Worm (Caenorhabditis elegans): Measurements from ENCODE around the gene F41E6.5.

The F41E6.5 gene

DNA sequence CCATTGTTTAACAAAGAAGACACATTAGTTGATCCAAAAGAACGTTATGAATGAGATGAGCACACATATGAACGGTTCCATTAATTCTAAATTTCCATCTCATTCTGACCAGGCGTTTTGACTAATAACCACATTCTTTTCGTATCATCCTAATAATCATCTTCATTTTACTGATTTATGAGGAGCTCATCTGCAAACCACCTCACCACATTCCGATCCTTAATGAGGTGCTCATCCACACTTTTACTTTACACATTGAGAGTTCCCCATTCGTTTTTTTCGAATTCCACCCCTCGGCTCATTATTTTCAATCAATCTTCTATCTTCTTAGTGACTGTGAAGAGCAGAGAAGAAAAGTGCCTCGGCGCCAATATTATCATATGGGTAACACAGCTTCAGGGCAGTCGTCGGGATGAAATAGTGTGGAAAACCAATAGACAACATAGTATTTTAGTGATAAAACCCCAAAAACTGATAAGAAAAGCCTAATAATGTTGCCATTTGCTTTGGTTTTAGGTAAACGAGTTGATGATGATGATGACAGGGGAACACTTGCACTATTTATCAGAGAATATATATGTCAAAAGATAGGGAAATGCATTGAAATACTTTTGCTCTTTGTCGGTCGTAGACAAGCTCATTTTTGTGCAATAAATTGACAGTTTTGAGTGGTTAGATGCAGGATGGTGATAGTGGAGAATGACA, 47.9 kb downstream of the F41E6.5 start:
- TF ChIP-seq lin-35 (GFP tag; optimal IDR thresholded peaks at IDR 0.05) (no peak), rec-8 (tag; optimal IDR thresholded peaks at IDR 0.05) (no peak), tlf-1 (GFP tag; optimal IDR thresholded peaks at IDR 0.05) (peak; percentile 58), F52B5.7 (tag; optimal IDR thresholded peaks at IDR 0.05) (no peak), egl-44 (GFP tag; IDR thresholded peaks at IDR 0.05) (peak; percentile 60; the same call in 1 of the 2 replicates), D2030.7 (GFP tag; IDR thresholded peaks at IDR 0.05) (no peak), unc-62 (GFP tag; optimal IDR thresholded peaks at IDR 0.05) (peak; percentile 83), sptf-2 (GFP tag; optimal IDR thresholded peaks at IDR 0.05) (peak; percentile 46), F10E7.11 (tag; optimal IDR thresholded peaks at IDR 0.05) (no peak), him-1 (tag; optimal IDR thresholded peaks at IDR 0.05) (no peak), F55B11.4 (tag; optimal IDR thresholded peaks at IDR 0.05; ENCODE audit: borderline replicate concordance, insufficient read depth) (no peak), pha-4 (tag; optimal IDR thresholded peaks at IDR 0.05) (peak; percentile 59), B0261.1 (tag; optimal IDR thresholded peaks at IDR 0.05) (no peak), chd-7 (tag; optimal IDR thresholded peaks at IDR 0.05) (peak; percentile 67), F22D6.2 (tag; optimal IDR thresholded peaks at IDR 0.05) (peak; percentile 52), ztf-6 (GFP tag; IDR thresholded peaks at IDR 0.05) (no peak), nfya-1 (tag; optimal IDR thresholded peaks at IDR 0.05; ENCODE audit: borderline replicate concordance, insufficient read depth) (no peak), C17E4.6 (GFP tag; IDR thresholded peaks at IDR 0.05) (no peak), atf-7 (tag; optimal IDR thresholded peaks at IDR 0.05) (peak; percentile 96), ets-4 (GFP tag; optimal IDR thresholded peaks at IDR 0.05) (peak; percentile 97), ccch-3 (GFP tag; optimal IDR thresholded peaks at IDR 0.05) (no peak), hlh-12 (tag; optimal IDR thresholded peaks at IDR 0.05) (no peak), nhr-80 (tag; optimal IDR thresholded peaks at IDR 0.05) (peak; percentile 100), snpc-1.3 (tag; optimal IDR thresholded peaks at IDR 0.05; ENCODE audit: insufficient read depth) (no peak), lin-54 (GFP tag; optimal IDR thresholded peaks at IDR 0.05) (no peak), lsy-27 (tag; optimal IDR thresholded peaks at IDR 0.05; ENCODE audit: borderline replicate concordance, insufficient read depth) (no peak), ztf-25 (GFP tag; IDR thresholded peaks at IDR 0.05) (no peak), madf-8 (GFP tag; conservative IDR thresholded peaks at IDR 0.05) (no peak), hrde-1 (tag; optimal IDR thresholded peaks at IDR 0.05; ENCODE audit: borderline replicate concordance) (no peak), ceh-58 (GFP tag; IDR thresholded peaks at IDR 0.05) (no peak), snpc-4 (GFP tag; optimal IDR thresholded peaks at IDR 0.05) (no peak), snpc-4 (tag; optimal IDR thresholded peaks at IDR 0.05) (peak in 2 of 4 experiments; percentile 18 to 29), attf-5 (GFP tag; optimal IDR thresholded peaks at IDR 0.05) (peak; percentile 30), Y95B8A.8 (GFP tag; IDR thresholded peaks at IDR 0.05) (no peak), let-607 (tag; optimal IDR thresholded peaks at IDR 0.05) (peak; percentile 68 to 88), mxl-1 (tag; optimal IDR thresholded peaks at IDR 0.05) (no peak), bed-2 (GFP tag; IDR thresholded peaks at IDR 0.05) (no peak), dox-1 (GFP tag; IDR thresholded peaks at IDR 0.05) (peak; percentile 75), lin-40 (tag; optimal IDR thresholded peaks at IDR 0.05) (peak; percentile 56), B0336.3 (GFP tag; IDR thresholded peaks at IDR 0.05) (peak; percentile 56; the same call in 1 of the 2 replicates), xnd-1 (tag; optimal IDR thresholded peaks at IDR 0.05) (no peak), sdz-38 (tag; optimal IDR thresholded peaks at IDR 0.05) (no peak), K12H6.12 (tag; optimal IDR thresholded peaks at IDR 0.05) (no peak), ztf-22 (GFP tag; optimal IDR thresholded peaks at IDR 0.05) (peak; percentile 97), madf-10 (tag; optimal IDR thresholded peaks at IDR 0.05) (peak; percentile 58), nhr-90 (tag; optimal IDR thresholded peaks at IDR 0.05) (peak; percentile 76), F49E8.2 (tag; optimal IDR thresholded peaks at IDR 0.05; ENCODE audit: insufficient read depth) (no peak)
